Worm (Caenorhabditis elegans) whole organism, mixed stage, embryonic: ENCODE data around the gene Y67D8C.2.

Source experiments
- bed-3 ChIP-seq: fragments of 200-800 bp; sonication (Bioruptor generic); optimal IDR thresholded peaks from 3 replicates; lab custom pipeline; 2018; ENCODE audit warnings: mild to moderate bottlenecking, missing genetic modification characterization, moderate library complexity, missing compliant biosample characterization
- blmp-1 ChIP-seq: fragments of 150-350 bp; optimal IDR thresholded peaks from 2 replicates; lab custom pipeline; 2014; ENCODE audit warnings: missing biosample characterization, missing genetic modification characterization
- ceh-39 ChIP-seq: fragments of 150-350 bp; optimal IDR thresholded peaks from 2 replicates; lab custom pipeline; 2014; ENCODE audit warnings: missing biosample characterization, missing genetic modification characterization
- ces-1 ChIP-seq: fragments of 150-350 bp; optimal IDR thresholded peaks from 2 replicates; lab custom pipeline; 2014; ENCODE audit warnings: missing biosample characterization, missing genetic modification reagents, missing genetic modification characterization
- elt-1 ChIP-seq: sonication (generic microtip); optimal IDR thresholded peaks from 2 replicates; lab custom pipeline; 2017; ENCODE audit warnings: missing genetic modification characterization, mild to moderate bottlenecking, missing compliant biosample characterization, antibody characterized with exemption, moderate library complexity, borderline replicate concordance; ENCODE audit not compliant: insufficient read depth
- flh-1 ChIP-seq: fragments of 200-800 bp; sonication (Bioruptor generic); optimal IDR thresholded peaks from 2 replicates; lab custom pipeline; 2018; ENCODE audit warnings: mild to moderate bottlenecking, missing genetic modification characterization, moderate library complexity, missing compliant biosample characterization
- ham-2 ChIP-seq: fragments of 200-800 bp; sonication (Bioruptor generic); optimal IDR thresholded peaks from 2 replicates; lab custom pipeline; 2018; ENCODE audit warnings: mild to moderate bottlenecking, missing genetic modification characterization, missing compliant biosample characterization
- hlh-1 ChIP-seq: fragments of 150-350 bp; optimal IDR thresholded peaks from 2 replicates; lab custom pipeline; 2014; ENCODE audit warnings: missing biosample characterization, missing genetic modification reagents, missing genetic modification characterization
- lin-13 ChIP-seq: fragments of 150-350 bp; optimal IDR thresholded peaks from 2 replicates; lab custom pipeline; 2014; ENCODE audit warnings: missing biosample characterization, missing genetic modification characterization
- lin-32 ChIP-seq: fragments of 200-800 bp; sonication (Bioruptor generic); optimal IDR thresholded peaks from 2 replicates; lab custom pipeline; 2018; ENCODE audit warnings: mild to moderate bottlenecking, missing genetic modification characterization, missing compliant biosample characterization
- mab-5 ChIP-seq: fragments of 150-350 bp; optimal IDR thresholded peaks from 2 replicates; lab custom pipeline; 2014; ENCODE audit warnings: missing biosample characterization, missing genetic modification characterization
- mls-2 ChIP-seq: sonication (generic microtip); optimal IDR thresholded peaks from 2 replicates; lab custom pipeline; 2016; ENCODE audit warnings: mild to moderate bottlenecking, missing genetic modification characterization, moderate library complexity, missing compliant biosample characterization
- nhr-76 ChIP-seq: sonication (generic microtip); optimal IDR thresholded peaks from 2 replicates; lab custom pipeline; 2017; ENCODE audit warnings: missing biosample characterization, missing genetic modification characterization
- pha-4 ChIP-seq: fragments of 150-350 bp; optimal IDR thresholded peaks from 2 replicates; lab custom pipeline; 2018; ENCODE audit warnings: missing biosample characterization, missing genetic modification reagents, missing genetic modification characterization
- sem-2 ChIP-seq: fragments of 200-800 bp; sonication (Bioruptor generic); optimal IDR thresholded peaks from 2 replicates; lab custom pipeline; 2018; ENCODE audit warnings: mild to moderate bottlenecking, missing genetic modification characterization, missing compliant biosample characterization
- sptf-1 ChIP-seq: sonication (generic microtip); optimal IDR thresholded peaks from 2 replicates; lab custom pipeline; 2017; ENCODE audit warnings: mild to moderate bottlenecking, missing genetic modification characterization, moderate library complexity, missing compliant biosample characterization
- tbx-8 ChIP-seq: fragments of 200-800 bp; sonication (Bioruptor generic); optimal IDR thresholded peaks from 2 replicates; lab custom pipeline; 2018; ENCODE audit warnings: mild to moderate bottlenecking, missing genetic modification characterization, moderate library complexity, missing compliant biosample characterization
- unc-120 ChIP-seq: sonication (generic microtip); optimal IDR thresholded peaks from 2 replicates; lab custom pipeline; 2017; ENCODE audit warnings: missing genetic modification characterization, missing compliant biosample characterization; ENCODE audit not compliant: poor library complexity, severe bottlenecking
- unc-39 ChIP-seq: fragments of 150-350 bp; optimal IDR thresholded peaks from 2 replicates; lab custom pipeline; 2014; ENCODE audit warnings: missing biosample characterization, missing genetic modification characterization
- unc-62 ChIP-seq: fragments of 150-350 bp; optimal IDR thresholded peaks from 2 replicates; lab custom pipeline; 2014; ENCODE audit warnings: missing biosample characterization, missing genetic modification reagents, missing genetic modification characterization
- zip-8 ChIP-seq: fragments of 150-350 bp; optimal IDR thresholded peaks from 2 replicates; lab custom pipeline; 2014; ENCODE audit warnings: missing biosample characterization, missing genetic modification characterization

The Y67D8C.2 gene

DNA sequence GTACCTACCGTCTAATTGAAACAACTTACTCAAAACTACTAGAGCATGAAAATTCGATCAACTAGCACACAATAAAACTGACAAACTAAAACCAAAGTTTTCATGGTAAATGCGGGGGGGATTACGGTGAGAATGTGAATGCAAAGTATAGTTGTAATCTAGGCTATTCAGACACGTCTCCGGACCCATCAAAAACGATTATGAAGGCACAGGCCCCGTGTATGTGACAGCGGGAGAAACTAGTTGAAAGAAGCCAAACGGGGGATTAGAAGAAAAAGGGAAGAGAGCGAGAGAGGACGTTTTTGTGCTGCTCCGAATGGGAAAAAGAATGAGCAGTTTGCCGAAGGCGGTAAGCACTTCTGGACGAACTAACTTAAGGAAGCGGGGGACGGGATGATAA, 19.0 kb downstream of the Y67D8C.2 start:
- no peak for TF ChIP-seq sptf-1 (tag; lab: Kevin White, UChicago)
- peak; percentile 45 for TF ChIP-seq ces-1 (GFP tag; lab: Kevin White, UChicago)
- no peak for TF ChIP-seq sem-2 (GFP tag; lab: Kevin White, UChicago)
- TF ChIP-seq blmp-1 (tag; lab: Kevin White, UChicago): no peak
- no peak for TF ChIP-seq unc-39
- no peak for TF ChIP-seq mls-2
- no peak for TF ChIP-seq zip-8 (tag; lab: Kevin White, UChicago)
- no peak for TF ChIP-seq elt-1 (tag; lab: Kevin White, UChicago)

DNA sequence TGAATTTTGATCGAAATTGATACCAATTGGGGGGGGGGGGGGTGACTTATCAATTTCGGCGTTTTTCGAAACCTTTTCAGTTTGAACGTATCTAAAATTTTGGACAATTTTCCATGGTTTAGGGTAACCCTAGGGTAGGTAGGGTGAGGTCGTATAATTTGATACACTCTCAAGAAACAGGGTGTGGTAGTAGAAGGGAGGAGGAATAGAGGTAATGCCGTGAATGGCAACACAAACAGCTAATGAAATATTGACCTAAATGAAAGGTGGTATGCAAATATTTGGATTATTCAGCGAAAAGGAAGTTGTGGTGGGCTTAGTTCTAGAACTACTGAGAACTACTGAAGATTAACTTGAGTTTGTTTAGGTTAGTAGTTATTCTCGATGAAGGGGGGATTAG, 20.9 kb downstream of the Y67D8C.2 start:
- TF ChIP-seq lin-13 (tag; lab: Kevin White, UChicago) (no peak), ceh-39 (tag; lab: Kevin White, UChicago) (no peak), sptf-1 (tag; lab: Kevin White, UChicago) (no peak), nhr-76 (tag; lab: Kevin White, UChicago) (no peak), elt-1 (tag; lab: Kevin White, UChicago) (no peak)

DNA sequence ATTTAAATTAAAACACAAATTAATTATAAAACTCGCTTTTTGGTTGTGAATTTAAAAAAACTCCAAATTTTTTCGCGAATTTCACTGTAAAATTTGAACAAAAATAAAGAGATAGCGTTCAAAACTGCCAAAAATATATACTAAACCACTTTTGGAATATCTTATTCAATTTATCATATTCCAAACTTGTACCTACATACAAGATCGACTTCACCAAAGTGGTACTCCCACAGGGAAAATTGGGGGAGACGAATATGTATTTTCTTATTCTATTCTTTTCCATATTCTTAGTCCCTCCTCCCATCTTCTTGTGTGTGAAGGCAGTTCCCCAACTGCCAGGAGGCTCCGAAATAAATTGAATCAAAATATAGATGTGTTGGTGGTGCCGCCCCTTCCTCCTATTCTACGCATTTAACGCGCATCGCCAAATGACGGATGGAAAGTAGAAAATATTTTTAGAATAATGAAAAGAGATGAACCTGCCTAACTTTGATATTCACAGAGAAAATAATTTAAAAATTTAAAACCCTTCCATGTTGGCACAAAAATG, 24.0 kb downstream of the Y67D8C.2 start:
- TF ChIP-seq flh-1 (GFP tag; lab: Kevin White, UChicago) (no peak), ces-1 (GFP tag; lab: Kevin White, UChicago) (peak; percentile 85)

DNA sequence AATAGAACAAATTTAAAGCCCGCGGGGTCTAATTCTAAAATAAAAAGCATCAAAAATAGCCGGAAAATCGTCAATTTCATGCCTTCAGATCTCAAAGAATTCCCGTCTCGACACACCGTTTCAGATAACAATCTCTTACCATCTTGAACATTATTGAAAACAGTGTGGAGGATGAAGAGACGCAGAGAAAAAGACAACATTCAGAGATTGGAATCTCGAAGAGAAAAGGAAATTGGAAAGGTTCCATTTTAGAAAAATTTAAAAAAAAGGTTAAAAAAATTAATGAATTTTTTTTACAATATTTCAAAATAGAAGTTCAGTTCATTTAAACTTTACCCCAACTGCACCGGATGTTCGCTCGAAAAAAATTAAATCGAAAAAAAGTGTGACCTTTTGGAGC, 24.9 kb downstream of the Y67D8C.2 start:
- peak; percentile 88 for TF ChIP-seq elt-1 (tag; lab: Kevin White, UChicago)
- no peak for TF ChIP-seq bed-3 (GFP tag; lab: Kevin White, UChicago)

DNA sequence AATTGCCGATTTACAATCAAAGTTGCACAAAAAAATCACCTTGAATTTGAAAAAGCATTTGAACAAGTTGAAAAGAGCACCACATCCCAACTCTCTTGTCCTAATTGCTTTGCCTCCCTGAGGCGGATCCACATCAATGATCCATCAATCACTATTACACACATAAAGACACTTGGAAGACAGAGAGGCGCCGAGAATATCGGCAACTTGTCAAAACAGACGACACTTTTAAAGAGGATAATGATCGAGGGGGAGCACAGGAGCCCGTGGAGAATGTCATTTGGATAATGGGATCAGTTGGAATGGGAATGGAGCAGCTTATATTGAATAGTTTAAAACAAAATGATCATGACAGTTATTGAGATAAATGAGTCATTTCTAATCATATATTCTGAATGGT, 29.1 kb downstream of the Y67D8C.2 start:
- peak; percentile 72 for TF ChIP-seq mab-5
- TF ChIP-seq zip-8 (tag; lab: Kevin White, UChicago): no peak
- TF ChIP-seq lin-32 (GFP tag; lab: Kevin White, UChicago): no peak
- peak; percentile 32 for TF ChIP-seq unc-120 (tag; lab: Kevin White, UChicago)
- peak; percentile 38 for TF ChIP-seq ces-1 (GFP tag; lab: Kevin White, UChicago)
- TF ChIP-seq unc-62 (GFP tag; lab: Kevin White, UChicago): peak; percentile 97
- no peak for TF ChIP-seq tbx-8 (GFP tag; lab: Kevin White, UChicago)
- no peak for TF ChIP-seq pha-4 (tag; lab: Kevin White, UChicago)
- TF ChIP-seq hlh-1 (tag; lab: Kevin White, UChicago): peak; percentile 8
- TF ChIP-seq ham-2 (GFP tag; lab: Kevin White, UChicago): no peak
- TF ChIP-seq sptf-1 (tag; lab: Kevin White, UChicago): no peak

DNA sequence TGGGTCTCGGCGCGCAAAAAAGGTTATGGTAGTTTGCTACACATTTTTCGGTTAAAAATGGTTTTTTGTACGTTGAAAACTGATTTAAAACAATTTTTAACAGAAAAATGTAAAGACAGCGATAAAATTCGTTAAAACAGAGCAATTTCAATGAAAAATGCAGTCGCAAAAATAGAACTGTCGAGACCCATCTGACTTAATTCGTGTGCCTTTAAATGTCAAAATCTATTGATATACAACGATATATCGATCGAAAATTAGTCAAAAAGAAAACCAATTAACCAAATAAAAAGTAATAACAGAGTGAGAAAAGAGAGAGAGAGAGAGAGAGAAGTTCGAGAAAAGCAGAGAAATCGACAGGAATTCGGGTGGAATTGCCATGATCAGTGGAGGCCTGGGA, 49.0 kb downstream of the Y67D8C.2 start:
- no peak for TF ChIP-seq sem-2 (GFP tag; lab: Kevin White, UChicago)
- no peak for TF ChIP-seq flh-1 (GFP tag; lab: Kevin White, UChicago)
